Worm (Caenorhabditis elegans): Measurements from ENCODE around the gene F54C9.11.
A peak's percentile ranks its signal among the peaks of the same experiment; 100 is the strongest.

F54C9.11 gene

ce11 chrII:8570977-8571376, 13.9 kb downstream of the F54C9.11 start, which contains the start of gene bcs-1 (continued):
- 0 out of 2 replicates have a peak, but pooled peaks have one; percentile 14 for TF ChIP-seq C17E4.6 (GFP tag; IDR thresholded peaks at IDR 0.05)
- no peak for TF ChIP-seq sptf-2 (GFP tag; optimal IDR thresholded peaks at IDR 0.05)
- TF ChIP-seq rcor-1 (GFP tag; IDR thresholded peaks at IDR 0.05) = no peak
- TF ChIP-seq attf-6 (GFP tag; IDR thresholded peaks at IDR 0.05) = peak; percentile 42
- no peak for TF ChIP-seq ets-4 (GFP tag; optimal IDR thresholded peaks at IDR 0.05)
- TF ChIP-seq snpc-1.1 (tag; optimal IDR thresholded peaks at IDR 0.05; ENCODE audit: insufficient read depth) = peak; percentile 36
- TF ChIP-seq egl-18 (GFP tag; IDR thresholded peaks at IDR 0.05) = no peak
- peak; percentile 52; the same call in 1 of the 2 replicates for TF ChIP-seq B0336.3 (GFP tag; IDR thresholded peaks at IDR 0.05)
- no peak for TF ChIP-seq ceh-79 (tag; optimal IDR thresholded peaks at IDR 0.05)
- TF ChIP-seq hlh-26 (GFP tag; conservative IDR thresholded peaks at IDR 0.05) = no peak
- TF ChIP-seq rpc-1 (optimal IDR thresholded peaks at IDR 0.05) = no peak
- no peak for TF ChIP-seq rpc-1 (tag; optimal IDR thresholded peaks at IDR 0.05)
- no peak for TF ChIP-seq unc-62 (GFP tag; optimal IDR thresholded peaks at IDR 0.05)
- no peak for TF ChIP-seq tlf-1 (GFP tag; optimal IDR thresholded peaks at IDR 0.05)
- no peak for TF ChIP-seq ztf-28 (GFP tag; IDR thresholded peaks at IDR 0.05)
- no peak for TF ChIP-seq hmg-1.2 (GFP tag; IDR thresholded peaks at IDR 0.05)
- no peak for TF ChIP-seq die-1 (tag; optimal IDR thresholded peaks at IDR 0.05)
- peak; percentile 19 for TF ChIP-seq F33H1.4 (GFP tag; IDR thresholded peaks at IDR 0.05)
- TF ChIP-seq nhr-90 (tag; optimal IDR thresholded peaks at IDR 0.05) = no peak
- peak; percentile 26 for TF ChIP-seq lsl-1 (GFP tag; optimal IDR thresholded peaks at IDR 0.05)
- no peak for TF ChIP-seq D2030.7 (GFP tag; IDR thresholded peaks at IDR 0.05)
- no peak for TF ChIP-seq attf-5 (GFP tag; optimal IDR thresholded peaks at IDR 0.05)
- TF ChIP-seq mes-4 (tag; optimal IDR thresholded peaks at IDR 0.05) = no peak
- TF ChIP-seq ceh-91 (GFP tag; IDR thresholded peaks at IDR 0.05) = 0 out of 2 replicates have a peak, but pooled peaks have one; percentile 10
- no peak for TF ChIP-seq rec-8 (tag; optimal IDR thresholded peaks at IDR 0.05)

ce11 chrII:8569038-8569977, 15.6 kb downstream of the F54C9.11 start, which contains the start of the genes col-38 and rpl-5:
Gene col-38 (minus strand): TSS chrII:8569088.
Gene rpl-5 (plus strand): TSS chrII:8569927.
- TF ChIP-seq ztf-26 (tag; optimal IDR thresholded peaks at IDR 0.05) (peak; percentile 29), D2030.7 (GFP tag; IDR thresholded peaks at IDR 0.05) (peak; percentile 71), hmg-20 (GFP tag; IDR thresholded peaks at IDR 0.05) (no peak), B0035.1 (tag; optimal IDR thresholded peaks at IDR 0.05) (no peak), ceh-79 (tag; optimal IDR thresholded peaks at IDR 0.05) (no peak), ama-1 (optimal IDR thresholded peaks at IDR 0.05) (no peak), ama-1 (GFP tag; optimal IDR thresholded peaks at IDR 0.05) (peak in 1 of 2 experiments; percentile 26), let-607 (tag; optimal IDR thresholded peaks at IDR 0.05) (peak; percentile 69 to 83), somi-1 (GFP tag; optimal IDR thresholded peaks at IDR 0.05) (no peak), zim-3 (tag; optimal IDR thresholded peaks at IDR 0.05) (no peak), F49E8.2 (tag; optimal IDR thresholded peaks at IDR 0.05; ENCODE audit: insufficient read depth) (peak; percentile 68), snpc-4 (GFP tag; optimal IDR thresholded peaks at IDR 0.05) (peak; percentile 37), snpc-4 (tag; optimal IDR thresholded peaks at IDR 0.05) (peak; percentile 36 to 75 (median 56)), attf-3 (GFP tag; conservative IDR thresholded peaks at IDR 0.05) (peak; percentile 64), lsy-27 (tag; optimal IDR thresholded peaks at IDR 0.05; ENCODE audit: borderline replicate concordance, insufficient read depth) (no peak), Y67H2A.10 (GFP tag; conservative IDR thresholded peaks at IDR 0.05) (no peak), dox-1 (GFP tag; IDR thresholded peaks at IDR 0.05) (peak; percentile 83), K12H6.12 (tag; optimal IDR thresholded peaks at IDR 0.05) (peak; percentile 64), B0336.3 (GFP tag; IDR thresholded peaks at IDR 0.05) (peak; percentile 65), ztf-22 (GFP tag; optimal IDR thresholded peaks at IDR 0.05) (no peak), lin-40 (tag; optimal IDR thresholded peaks at IDR 0.05) (peak; percentile 56), madf-3 (GFP tag; IDR thresholded peaks at IDR 0.05) (peak; percentile 39; the same call in 1 of the 2 replicates), atf-7 (tag; optimal IDR thresholded peaks at IDR 0.05) (no peak), unc-62 (GFP tag; optimal IDR thresholded peaks at IDR 0.05) (no peak), B0019.2 (GFP tag; conservative IDR thresholded peaks at IDR 0.05) (0 out of 2 replicates have a peak, but pooled peaks have one; percentile 27)

All from whole organism, young adult.